Fruit fly (Drosophila melanogaster) whole organism: ENCODE data around the gene CG14459.

Experiments
- CG8478 ChIP-seq: fragments of >200 bp; optimal IDR thresholded peaks from 2 replicates; lab custom pipeline; 2018; ENCODE audit warnings: inconsistent platforms
- Dll ChIP-seq: fragments of >200 bp; optimal IDR thresholded peaks from 2 replicates; lab custom pipeline; 2017
- EcR ChIP-seq, 2 experiments: fragments of >200 bp; optimal IDR thresholded peaks; 2 replicates each; lab custom pipeline; 2017; ENCODE audit warnings: missing biosample characterization in 2 of 2, missing genetic modification characterization in 2 of 2, missing genetic modification reagents in 2 of 2
- pan ChIP-seq: fragments of >200 bp; optimal IDR thresholded peaks from 2 replicates; lab custom pipeline; 2017
- psq ChIP-seq: fragments of >200 bp; optimal IDR thresholded peaks from 2 replicates; lab custom pipeline; 2017
- usp ChIP-seq: fragments of >200 bp; optimal IDR thresholded peaks from 2 replicates; lab custom pipeline; 2017; ENCODE audit warnings: missing biosample characterization, missing genetic modification characterization, mixed read lengths

dm6 chr3L:22642276-22642900 lies 4.7 kb upstream of the CG14459 start:
- TF ChIP-seq usp, result no peak
- no peak for TF ChIP-seq Dll (lab: Kevin White, UChicago)
- TF ChIP-seq CG8478 (lab: Kevin White, UChicago), result no peak
- TF ChIP-seq psq, result no peak
- no peak for TF ChIP-seq pan (lab: Kevin White, UChicago)
- TF ChIP-seq EcR (GFP tag; optimal IDR thresholded peaks at IDR 0.05; lab: Kevin White, UChicago), result no peak
